Fruit fly (Drosophila melanogaster) whole organism, embryonic: ENCODE measurements around the gene Prosalpha6.

Experiments
- Atf-2 ChIP-seq: fragments of 200-800 bp; sonication (Bioruptor generic); optimal IDR thresholded peaks from 2 replicates; lab custom pipeline; 2016; ENCODE audit warnings: missing biosample characterization, missing genetic modification characterization
- CG12236 ChIP-seq: fragments of 200-800 bp; sonication (Bioruptor generic); optimal IDR thresholded peaks from 2 replicates; lab custom pipeline; 2016; ENCODE audit warnings: missing biosample characterization, missing genetic modification characterization
- CG15696 ChIP-seq: fragments of 200-800 bp; sonication (Bioruptor generic); optimal IDR thresholded peaks from 2 replicates; lab custom pipeline; 2019; ENCODE audit warnings: missing biosample characterization, mild to moderate bottlenecking, missing genetic modification characterization, moderate library complexity
- CG17328 ChIP-seq: fragments of 200-800 bp; sonication (Bioruptor generic); IDR thresholded peaks from 2 replicates; pipeline ENCODE4 v1.3.6; 2022; ENCODE audit warnings: missing biosample characterization, missing genetic modification characterization
- CG17802 ChIP-seq: fragments of 200-800 bp; sonication (Bioruptor generic); optimal IDR thresholded peaks from 2 replicates; lab custom pipeline; 2018; ENCODE audit warnings: missing biosample characterization, mild to moderate bottlenecking, missing genetic modification characterization, moderate library complexity
- CG18011 ChIP-seq: fragments of 200-800 bp; sonication (Bioruptor generic); optimal IDR thresholded peaks from 2 replicates; lab custom pipeline; 2017; ENCODE audit warnings: missing biosample characterization, missing genetic modification characterization, mild to moderate bottlenecking, moderate library complexity, missing genotype
- CG18599 ChIP-seq: fragments of 200-800 bp; sonication (Bioruptor generic); optimal IDR thresholded peaks from 3 replicates; lab custom pipeline; 2017; ENCODE audit warnings: missing biosample characterization, missing genetic modification characterization, mild to moderate bottlenecking, moderate library complexity, missing genetic modification reagents
- CG18619 ChIP-seq: fragments of 200-800 bp; sonication (Bioruptor generic); optimal IDR thresholded peaks from 3 replicates; lab custom pipeline; 2017; ENCODE audit warnings: missing biosample characterization, mild to moderate bottlenecking, missing genetic modification characterization
- CG30403 ChIP-seq: fragments of 200-800 bp; sonication (Bioruptor generic); optimal IDR thresholded peaks from 3 replicates; lab custom pipeline; 2016; ENCODE audit warnings: missing biosample characterization, missing genetic modification characterization
- CG33213 ChIP-seq: fragments of 200-800 bp; sonication (Bioruptor generic); optimal IDR thresholded peaks from 3 replicates; lab custom pipeline; 2016; ENCODE audit warnings: missing biosample characterization, missing genetic modification characterization
- CG42726 ChIP-seq: fragments of 200-800 bp; sonication (Bioruptor generic); IDR thresholded peaks from 2 replicates; pipeline ENCODE4 v1.3.6; 2022; ENCODE audit warnings: missing biosample characterization, missing genetic modification characterization; ENCODE audit not compliant: partially characterized antibody
- CG4360 ChIP-seq: fragments of 200-800 bp; sonication (Bioruptor generic); IDR thresholded peaks from 2 replicates; pipeline ENCODE4 v1.3.6; 2022; ENCODE audit warnings: missing biosample characterization, missing genetic modification characterization
- CG6254 ChIP-seq: fragments of 200-800 bp; sonication (Bioruptor generic); optimal IDR thresholded peaks from 3 replicates; lab custom pipeline; 2017; ENCODE audit warnings: mild to moderate bottlenecking, missing biosample characterization, missing genetic modification reagents, missing genetic modification characterization
- CG6272 ChIP-seq: fragments of 200-800 bp; sonication (Bioruptor generic); IDR thresholded peaks from 2 replicates; pipeline ENCODE4 v1.3.6; 2022; ENCODE audit warnings: missing biosample characterization, missing genetic modification characterization
- CG6813 ChIP-seq: fragments of 200-800 bp; sonication (Bioruptor generic); optimal IDR thresholded peaks from 2 replicates; lab custom pipeline; 2017; ENCODE audit warnings: missing biosample characterization, missing genetic modification characterization, mild to moderate bottlenecking, moderate library complexity, missing genetic modification reagents
- CG8281 ChIP-seq: fragments of 200-800 bp; sonication (Bioruptor generic); optimal IDR thresholded peaks from 2 replicates; lab custom pipeline; 2018; ENCODE audit warnings: missing biosample characterization, mild to moderate bottlenecking, missing genetic modification characterization, moderate library complexity
- CG8478 ChIP-seq: fragments of >200 bp; optimal IDR thresholded peaks from 2 replicates; lab custom pipeline; 2018
- CG9437 ChIP-seq: fragments of 200-800 bp; sonication (Bioruptor generic); optimal IDR thresholded peaks from 2 replicates; lab custom pipeline; 2018; ENCODE audit warnings: missing biosample characterization, mild to moderate bottlenecking, missing genetic modification characterization
- CkIIα-i1 ChIP-seq: fragments of 200-800 bp; sonication (Bioruptor generic); IDR thresholded peaks from 2 replicates; pipeline ENCODE4 v1.3.6; 2022; ENCODE audit warnings: missing biosample characterization, missing genetic modification characterization
- D ChIP-seq, 2 experiments: fragments of 200-800 bp in 1 of 2; fragments of >200 bp in 1 of 2; sonication (Bioruptor generic) in 1 of 2; optimal IDR thresholded peaks; 2 replicates in 1 of 2; 3 replicates in 1 of 2; lab custom pipeline; 2017; ENCODE audit warnings: mild to moderate bottlenecking in 1 of 2, missing biosample characterization in 1 of 2, missing genetic modification characterization in 1 of 2, missing genetic modification reagents in 1 of 2
- Drgx ChIP-seq: fragments of 200-800 bp; sonication (Bioruptor generic); IDR thresholded peaks from 2 replicates; pipeline ENCODE4 v1.3.6; 2022; ENCODE audit warnings: missing biosample characterization, missing genetic modification characterization
- Elba2 ChIP-seq: fragments of 200-800 bp; sonication (Bioruptor generic); optimal IDR thresholded peaks from 3 replicates; lab custom pipeline; 2016; ENCODE audit warnings: missing biosample characterization, missing genetic modification characterization
- Oaz ChIP-seq: fragments of 200-800 bp; sonication (Bioruptor generic); IDR thresholded peaks from 2 replicates; pipeline ENCODE4 v1.3.6; 2022; ENCODE audit warnings: missing biosample characterization, missing genetic modification characterization
- ab ChIP-seq: fragments of 200-800 bp; sonication (Bioruptor generic); optimal IDR thresholded peaks from 2 replicates; lab custom pipeline; 2016; ENCODE audit warnings: missing biosample characterization, missing genetic modification characterization
- abd-A ChIP-seq: fragments of 200-800 bp; sonication (Bioruptor generic); optimal IDR thresholded peaks from 3 replicates; lab custom pipeline; 2019; ENCODE audit warnings: missing biosample characterization, mild to moderate bottlenecking, missing genetic modification characterization, moderate library complexity
- ash1 ChIP-seq: fragments of 200-800 bp; sonication (Bioruptor generic); optimal IDR thresholded peaks from 2 replicates; lab custom pipeline; 2018; ENCODE audit warnings: missing biosample characterization, mild to moderate bottlenecking, missing genetic modification characterization
- btn ChIP-seq: fragments of 200-800 bp; sonication (Bioruptor generic); optimal IDR thresholded peaks from 2 replicates; lab custom pipeline; 2016; ENCODE audit warnings: missing biosample characterization, missing genetic modification characterization
- cato ChIP-seq: fragments of 200-800 bp; sonication (Bioruptor generic); optimal IDR thresholded peaks from 2 replicates; lab custom pipeline; 2016; ENCODE audit warnings: missing biosample characterization, missing genetic modification characterization, borderline replicate concordance
- corto ChIP-seq: fragments of 200-800 bp; sonication (Bioruptor generic); optimal IDR thresholded peaks from 2 replicates; lab custom pipeline; 2016; ENCODE audit warnings: missing biosample characterization, mild to moderate bottlenecking, missing genetic modification characterization, moderate library complexity
- dmrt11E ChIP-seq: fragments of 200-800 bp; sonication (Bioruptor generic); optimal IDR thresholded peaks from 3 replicates; lab custom pipeline; 2018; ENCODE audit warnings: missing biosample characterization, mild to moderate bottlenecking, missing genetic modification characterization, moderate library complexity
- eve ChIP-seq, 2 experiments: fragments of >200 bp; optimal IDR thresholded peaks; 2 replicates each; lab custom pipeline; 2017; ENCODE audit warnings: missing biosample characterization in 2 of 2, missing genetic modification characterization in 2 of 2
- eyg ChIP-seq: fragments of 200-800 bp; sonication (Bioruptor generic); optimal IDR thresholded peaks from 3 replicates; lab custom pipeline; 2016; ENCODE audit warnings: missing biosample characterization, missing genetic modification characterization
- gcm2 ChIP-seq: fragments of 200-800 bp; sonication (Bioruptor generic); optimal IDR thresholded peaks from 2 replicates; lab custom pipeline; 2016; ENCODE audit warnings: missing biosample characterization, missing genetic modification characterization
- hb ChIP-seq: fragments of 200-800 bp; sonication (Bioruptor generic); IDR thresholded peaks from 3 replicates; pipeline ENCODE4 v1.3.6; 2022; ENCODE audit warnings: missing biosample characterization, missing genetic modification characterization; ENCODE audit not compliant: partially characterized antibody
- klu ChIP-seq: fragments of 200-800 bp; sonication (Bioruptor generic); IDR thresholded peaks from 2 replicates; pipeline ENCODE4 v1.3.6; 2022; ENCODE audit warnings: missing biosample characterization, missing genetic modification characterization
- nerfin-2 ChIP-seq: fragments of 200-800 bp; sonication (Bioruptor generic); IDR thresholded peaks from 2 replicates; pipeline ENCODE4 v1.3.6; 2022; ENCODE audit warnings: missing biosample characterization, missing genetic modification characterization; ENCODE audit not compliant: partially characterized antibody
- nom ChIP-seq: fragments of 200-800 bp; sonication (Bioruptor generic); optimal IDR thresholded peaks from 2 replicates; lab custom pipeline; 2017; ENCODE audit warnings: missing biosample characterization, missing genetic modification characterization, mild to moderate bottlenecking, moderate library complexity, missing genetic modification reagents
- peb ChIP-seq: fragments of 200-800 bp; sonication (Bioruptor generic); IDR thresholded peaks from 2 replicates; pipeline ENCODE4 v1.3.6; 2022; ENCODE audit warnings: missing biosample characterization, missing genetic modification characterization
- pfk ChIP-seq: fragments of 200-800 bp; sonication (Bioruptor generic); optimal IDR thresholded peaks from 2 replicates; lab custom pipeline; 2018; ENCODE audit warnings: missing biosample characterization, mild to moderate bottlenecking, missing genetic modification characterization, moderate library complexity
- prd ChIP-seq, 3 experiments: fragments of >200 bp in 2 of 3; fragments of 200-800 bp in 1 of 3; sonication (Bioruptor generic) in 1 of 3; optimal IDR thresholded peaks in 2 of 3; IDR thresholded peaks in 1 of 3; 2 replicates in 2 of 3; 3 replicates in 1 of 3; pipeline versions ENCODE4 v1.3.6 to Lab custom; 2017 to 2022; ENCODE audit warnings: missing biosample characterization in 1 of 3, missing genetic modification characterization in 1 of 3
- pzg ChIP-seq: fragments of 200-800 bp; sonication (Bioruptor generic); optimal IDR thresholded peaks from 3 replicates; lab custom pipeline; 2018; ENCODE audit warnings: missing biosample characterization, mild to moderate bottlenecking, missing genetic modification characterization, moderate library complexity
- sens ChIP-seq: fragments of 200-800 bp; sonication (Bioruptor generic); peaks from one replicate; lab custom pipeline; 2016; ENCODE audit warnings: missing biosample characterization, missing genetic modification characterization
- unc-4 ChIP-seq: fragments of 200-800 bp; sonication (Bioruptor generic); IDR thresholded peaks from 2 replicates; pipeline ENCODE4 v1.3.6; 2022; ENCODE audit warnings: missing biosample characterization, missing genetic modification characterization; ENCODE audit not compliant: partially characterized antibody
- unpg ChIP-seq: fragments of 200-800 bp; sonication (Bioruptor generic); optimal IDR thresholded peaks from 3 replicates; lab custom pipeline; 2018; ENCODE audit warnings: missing biosample characterization, mild to moderate bottlenecking, missing genetic modification characterization, moderate library complexity
- wek ChIP-seq: fragments of 200-800 bp; sonication (Bioruptor generic); optimal IDR thresholded peaks from 3 replicates; lab custom pipeline; 2018; ENCODE audit warnings: missing biosample characterization, mild to moderate bottlenecking, missing genetic modification characterization, moderate library complexity
- zfh2 ChIP-seq: fragments of 200-800 bp; sonication (Bioruptor generic); optimal IDR thresholded peaks from 2 replicates; lab custom pipeline; 2016; ENCODE audit warnings: missing biosample characterization, missing genetic modification characterization

Prosalpha6 gene

dm6 chr2L:10263343-10263744 is 42.2 kb downstream of the Prosalpha6 start, which contains the start of gene Rsf1 (continued):
- TF ChIP-seq prd (optimal IDR thresholded peaks at IDR 0.05; lab: Kevin White, UChicago) (no peak), prd (GFP tag; IDR thresholded peaks at IDR 0.05; lab: Robert Waterston, UW) (0 out of 3 replicates have a peak, but pooled peaks have one; percentile 7)

- no peak for TF ChIP-seq Atf-2 (GFP tag; lab: Kevin White, UChicago)
- TF ChIP-seq zfh2 (GFP tag; lab: Kevin White, UChicago), result no peak
- TF ChIP-seq Oaz (GFP tag; lab: Robert Waterston, UW), result no peak
- TF ChIP-seq CG17328 (GFP tag; lab: Robert Waterston, UW), result no peak
- no peak for TF ChIP-seq peb (GFP tag; lab: Robert Waterston, UW)
- TF ChIP-seq CG6254 (GFP tag; lab: Kevin White, UChicago), result no peak
- no peak for TF ChIP-seq CG15696
- TF ChIP-seq hb (GFP tag; lab: Robert Waterston, UW), result no peak
- TF ChIP-seq nerfin-2 (GFP tag; lab: Robert Waterston, UW), result no peak
- no peak for TF ChIP-seq cato (GFP tag; lab: Kevin White, UChicago)
- no peak for TF ChIP-seq gcm2 (GFP tag; lab: Kevin White, UChicago)
- TF ChIP-seq Drgx (GFP tag; lab: Robert Waterston, UW), result no peak
- TF ChIP-seq CG42726 (GFP tag; lab: Robert Waterston, UW), result no peak
- no peak for TF ChIP-seq CG18011 (GFP tag; lab: Kevin White, UChicago)
- no peak for TF ChIP-seq dmrt11E (tag; lab: Kevin White, UChicago)
- TF ChIP-seq CG8281, result no peak
- TF ChIP-seq CG17802 (tag; lab: Kevin White, UChicago), result no peak
- TF ChIP-seq CG12236 (GFP tag; lab: Kevin White, UChicago), result no peak
- TF ChIP-seq CG6272 (GFP tag; lab: Robert Waterston, UW), result no peak
- TF ChIP-seq CG4360, result no peak
- TF ChIP-seq Elba2 (GFP tag; lab: Kevin White, UChicago), result peak; percentile 48
- TF ChIP-seq nom (GFP tag; lab: Kevin White, UChicago), result peak; percentile 6
- TF ChIP-seq CkIIα-i1 (GFP tag; lab: Robert Waterston, UW), result no peak
- TF ChIP-seq klu (GFP tag; lab: Robert Waterston, UW), result no peak
- peak; percentile 47 for TF ChIP-seq wek (GFP tag; lab: Kevin White, UChicago)
- TF ChIP-seq ash1 (GFP tag; lab: Kevin White, UChicago), result no peak
- no peak for TF ChIP-seq btn (GFP tag; lab: Kevin White, UChicago)
- no peak for TF ChIP-seq CG9437 (GFP tag; lab: Kevin White, UChicago)
- no peak for TF ChIP-seq ab (GFP tag; lab: Kevin White, UChicago)
- no peak for TF ChIP-seq abd-A (tag; lab: Kevin White, UChicago)
- no peak for TF ChIP-seq CG30403 (GFP tag; lab: Kevin White, UChicago)
- peak in 1 of 2 experiments; percentile 44 for TF ChIP-seq eve (GFP tag; optimal IDR thresholded peaks at IDR 0.05; lab: Kevin White, UChicago)
- no peak for TF ChIP-seq CG33213 (GFP tag; lab: Kevin White, UChicago)
- no peak for TF ChIP-seq unc-4 (GFP tag; lab: Robert Waterston, UW)
- TF ChIP-seq CG18619 (GFP tag; lab: Kevin White, UChicago), result no peak
- TF ChIP-seq pzg (GFP tag; lab: Kevin White, UChicago), result peak; percentile 22
- TF ChIP-seq unpg, result no peak
- TF ChIP-seq D (optimal IDR thresholded peaks at IDR 0.05; lab: Kevin White, UChicago), result no peak
- no peak for TF ChIP-seq D (GFP tag; optimal IDR thresholded peaks at IDR 0.05; lab: Kevin White, UChicago)
- peak; percentile 89 for TF ChIP-seq pfk (GFP tag; lab: Kevin White, UChicago)
- no peak for TF ChIP-seq CG18599 (GFP tag; lab: Kevin White, UChicago)
- peak; percentile 59 for TF ChIP-seq sens
- TF ChIP-seq eyg (GFP tag; lab: Kevin White, UChicago), result no peak
- TF ChIP-seq CG8478 (lab: Kevin White, UChicago), result no peak
- TF ChIP-seq CG6813 (GFP tag; lab: Kevin White, UChicago), result no peak
- peak; percentile 76 for TF ChIP-seq corto
These were observed 42.9 kb downstream of the Prosalpha6 start, which contains the start of gene REPTOR-BP for dm6 chr2L:10263830-10264634. Gene REPTOR-BP, plus strand, starts transcription at chr2L:10264125.
